Worm (Caenorhabditis elegans): ENCODE measurements around the gene prmt-4.

- TF ChIP-seq fos-1 (tag; optimal IDR thresholded peaks at IDR 0.05) (no peak), ztf-11 (tag; optimal IDR thresholded peaks at IDR 0.05) (no peak), mdl-1 (tag; optimal IDR thresholded peaks at IDR 0.05) (no peak)
Observed at ce11 chrIV:625947-626548, 22.6 kb upstream of the prmt-4 start.

All from whole organism, L1 larva.